Fruit fly (Drosophila melanogaster): ENCODE data around the gene CG1907.

CG1907 gene

DNA sequence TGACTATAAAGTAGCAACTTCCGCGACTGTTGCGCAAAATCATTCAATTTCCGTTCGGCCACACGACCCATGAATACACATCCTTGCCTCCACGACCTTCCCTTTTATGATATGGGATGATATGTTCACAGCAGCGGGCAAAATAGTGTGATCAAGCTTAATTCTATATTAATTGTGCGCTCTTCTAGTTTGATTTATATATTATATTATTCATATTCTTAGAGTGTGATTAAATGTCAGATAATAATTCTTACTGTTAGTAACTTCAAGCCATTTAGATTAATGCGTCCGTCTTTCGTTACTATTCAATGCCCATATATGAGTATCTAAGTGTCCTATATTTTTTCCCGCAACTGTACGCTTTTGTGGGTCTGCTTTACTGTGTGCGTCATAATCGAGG is 37.4 kb upstream of the CG1907 start (continued):
- peak; percentile 63 for TF ChIP-seq fd96Cb (tag; optimal IDR thresholded peaks at IDR 0.05)
- peak; percentile 69 for TF ChIP-seq CG18599 (GFP tag; optimal IDR thresholded peaks at IDR 0.05)
- peak; percentile 67 for TF ChIP-seq Ets65A (GFP tag)
- no peak for TF ChIP-seq cato (GFP tag; optimal IDR thresholded peaks at IDR 0.05; ENCODE audit: borderline replicate concordance)
- TF ChIP-seq schlank (tag; optimal IDR thresholded peaks at IDR 0.05): no peak
- peak; percentile 44 for TF ChIP-seq trem (tag; optimal IDR thresholded peaks at IDR 0.05)
- TF ChIP-seq ssp (GFP tag; IDR thresholded peaks at IDR 0.05): no peak
- peak; percentile 6 for TF ChIP-seq ewg (GFP tag; optimal IDR thresholded peaks at IDR 0.05)
- no peak for TF ChIP-seq HmgZ (tag; optimal IDR thresholded peaks at IDR 0.05)
- TF ChIP-seq Rx (GFP tag; IDR thresholded peaks at IDR 0.05): no peak
- peak; percentile 36 for TF ChIP-seq CG16815 (GFP tag; optimal IDR thresholded peaks at IDR 0.05)
- TF ChIP-seq bowl (GFP tag; IDR thresholded peaks at IDR 0.05): no peak
- TF ChIP-seq CG7928 (GFP tag; optimal IDR thresholded peaks at IDR 0.05): no peak
- TF ChIP-seq CG15696 (tag; optimal IDR thresholded peaks at IDR 0.05): peak; percentile 56
- peak; percentile 31 for TF ChIP-seq CG13775 (GFP tag; optimal IDR thresholded peaks at IDR 0.05)
- TF ChIP-seq luna (GFP tag; optimal IDR thresholded peaks at IDR 0.05): no peak
- TF ChIP-seq Ptx1 (GFP tag; IDR thresholded peaks at IDR 0.05): no peak
- TF ChIP-seq CG17385 (GFP tag; optimal IDR thresholded peaks at IDR 0.05): peak; percentile 36
- TF ChIP-seq scrt (GFP tag; optimal IDR thresholded peaks at IDR 0.05): peak; percentile 48
- TF ChIP-seq disco-r (GFP tag; optimal IDR thresholded peaks at IDR 0.05): no peak
- TF ChIP-seq Dip2 (GFP tag; IDR thresholded peaks at IDR 0.05): no peak
- TF ChIP-seq Optix (GFP tag; IDR thresholded peaks at IDR 0.05): no peak
- TF ChIP-seq CG12104 (GFP tag; optimal IDR thresholded peaks at IDR 0.05): no peak
- TF ChIP-seq Ssrp (tag; optimal IDR thresholded peaks at IDR 0.05): peak; percentile 53
- 0 out of 2 replicates have a peak, but pooled peaks have one; percentile 23 for TF ChIP-seq slbo (GFP tag; IDR thresholded peaks at IDR 0.05)
- TF ChIP-seq CG10654 (GFP tag; optimal IDR thresholded peaks at IDR 0.05): peak; percentile 20
- TF ChIP-seq CG4820 (GFP tag; optimal IDR thresholded peaks at IDR 0.05): no peak
- peak; percentile 60 for TF ChIP-seq CG6254 (GFP tag; optimal IDR thresholded peaks at IDR 0.05)
- TF ChIP-seq CrebB (tag; optimal IDR thresholded peaks at IDR 0.05): no peak
- TF ChIP-seq fd64A (GFP tag; optimal IDR thresholded peaks at IDR 0.05): no peak
- TF ChIP-seq Oli (tag; optimal IDR thresholded peaks at IDR 0.05): peak; percentile 48
- TF ChIP-seq Chrac-16 (GFP tag; optimal IDR thresholded peaks at IDR 0.05): peak; percentile 16
- TF ChIP-seq CG7271 (tag; optimal IDR thresholded peaks at IDR 0.05): no peak
- peak; percentile 74 for TF ChIP-seq dmrt11E (tag; optimal IDR thresholded peaks at IDR 0.05)
- no peak for TF ChIP-seq h (optimal IDR thresholded peaks at IDR 0.05)
- TF ChIP-seq CG10979 (tag; optimal IDR thresholded peaks at IDR 0.05): peak; percentile 75
- no peak for TF ChIP-seq tx (GFP tag; optimal IDR thresholded peaks at IDR 0.05)
- TF ChIP-seq CG2120 (GFP tag; optimal IDR thresholded peaks at IDR 0.05): no peak
- no peak for TF ChIP-seq corto (GFP tag; optimal IDR thresholded peaks at IDR 0.05)
- TF ChIP-seq CG12659 (GFP tag; optimal IDR thresholded peaks at IDR 0.05): peak; percentile 10
- peak; percentile 55 for TF ChIP-seq nmo (GFP tag; optimal IDR thresholded peaks at IDR 0.05)
- TF ChIP-seq prd (optimal IDR thresholded peaks at IDR 0.05): no peak
- 0 out of 3 replicates have a peak, but pooled peaks have one; percentile 18 for TF ChIP-seq prd (GFP tag; IDR thresholded peaks at IDR 0.05)
- TF ChIP-seq Hmr (GFP tag; optimal IDR thresholded peaks at IDR 0.05): peak; percentile 26
- peak; percentile 54 for TF ChIP-seq nerfin-1 (tag; optimal IDR thresholded peaks at IDR 0.05)
- TF ChIP-seq CG3407 (GFP tag; optimal IDR thresholded peaks at IDR 0.05): no peak
- TF ChIP-seq CG9817 (tag; optimal IDR thresholded peaks at IDR 0.05): no peak
- TF ChIP-seq Sox102F (GFP tag; optimal IDR thresholded peaks at IDR 0.05): peak; percentile 34
- no peak for TF ChIP-seq sd (tag; optimal IDR thresholded peaks at IDR 0.05)
- TF ChIP-seq CG12155 (GFP tag; optimal IDR thresholded peaks at IDR 0.05): no peak
- no peak for TF ChIP-seq CG11247 (GFP tag; IDR thresholded peaks at IDR 0.05)
- no peak for TF ChIP-seq maf-S (GFP tag; optimal IDR thresholded peaks at IDR 0.05)
